Worm (Caenorhabditis elegans): ENCODE results near the gene bath-10.

DNA sequence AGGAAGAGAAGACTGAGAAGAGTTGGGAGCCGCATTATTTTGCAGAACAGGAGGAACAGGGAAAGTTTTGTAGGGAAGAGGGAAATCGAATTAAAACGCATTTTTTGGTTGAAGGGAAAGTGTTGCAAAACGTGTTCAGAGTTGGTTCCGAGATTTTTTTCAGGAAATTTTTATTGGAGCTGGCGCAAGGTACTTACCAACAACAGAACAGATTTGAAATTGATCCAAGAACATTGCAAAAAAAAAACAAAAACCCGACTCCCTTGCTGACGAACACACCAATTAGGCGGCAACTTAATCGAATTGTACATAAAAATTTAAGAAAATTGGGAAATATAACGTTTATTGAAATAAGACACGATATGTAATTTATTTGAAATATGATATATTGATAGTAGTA, 36.3 kb upstream of the bath-10 start, which contains the start of gene F14D2.7:
- no peak for TF ChIP-seq aly-1 (tag; optimal IDR thresholded peaks at IDR 0.05)
- TF ChIP-seq ceh-36 (tag; optimal IDR thresholded peaks at IDR 0.05), result no peak
- no peak for TF ChIP-seq ceh-13 (GFP tag; optimal IDR thresholded peaks at IDR 0.05)
- TF ChIP-seq tra-4 (tag; optimal IDR thresholded peaks at IDR 0.05), result no peak
- TF ChIP-seq ama-1 (optimal IDR thresholded peaks at IDR 0.05), result no peak
- TF ChIP-seq hmg-4 (GFP tag; optimal IDR thresholded peaks at IDR 0.05), result no peak
- TF ChIP-seq sea-1 (GFP tag; conservative IDR thresholded peaks at IDR 0.05), result no peak
- no peak for TF ChIP-seq F13C5.2 (tag; optimal IDR thresholded peaks at IDR 0.05)
- no peak for TF ChIP-seq pes-1 (GFP tag; IDR thresholded peaks at IDR 0.05)
- TF ChIP-seq flt-1 (GFP tag; IDR thresholded peaks at IDR 0.05), result no peak
- no peak for TF ChIP-seq B0310.2 (tag; optimal IDR thresholded peaks at IDR 0.05)
- no peak for TF ChIP-seq scrt-1 (GFP tag; IDR thresholded peaks at IDR 0.05)
- no peak for TF ChIP-seq tbx-11 (GFP tag; IDR thresholded peaks at IDR 0.05)
